Fruit fly (Drosophila melanogaster): ENCODE results near the gene CG14391.

dm6 chr3R:12717588-12718535 is 23.2 kb upstream of the CG14391 start:
- TF ChIP-seq CG32772 (GFP tag; IDR thresholded peaks at IDR 0.05) = peak; percentile 45; the same call in 1 of the 2 replicates
- 0 out of 2 replicates have a peak, but pooled peaks have one; percentile 12 for TF ChIP-seq ro (GFP tag; IDR thresholded peaks at IDR 0.05)
- no peak for TF ChIP-seq Dbx (GFP tag; IDR thresholded peaks at IDR 0.05)
- peak; percentile 36; the same call in 1 of the 2 replicates for TF ChIP-seq NFAT (GFP tag; IDR thresholded peaks at IDR 0.05)
- TF ChIP-seq psq (GFP tag; optimal IDR thresholded peaks at IDR 0.05) = no peak
- TF ChIP-seq CG2116 (GFP tag; optimal IDR thresholded peaks at IDR 0.05) = peak; percentile 16
- TF ChIP-seq Dfd (GFP tag; optimal IDR thresholded peaks at IDR 0.05) = no peak
- TF ChIP-seq z (GFP tag; IDR thresholded peaks at IDR 0.05) = no peak
- TF ChIP-seq CG10462 (GFP tag; optimal IDR thresholded peaks at IDR 0.05) = no peak
